Comparison of ENCODE assay signal across 1 fruit fly cellular context in genomic region chr3L:9455819-9456388, dm6.
TF ChIP-seq lines count a peak whose summit lies in the region.

TSS of gene phol (minus strand) at chr3L:9456281.
TSS of gene CG3552 (plus strand) at chr3L:9456318.

TF ChIP-seq in whole organism, embryonic, 481 proteins besides CTCF, POLR2A, EP300 and RAD21 (continued from another document and continues in another):
- TF ChIP-seq Abd-B (GFP tag; optimal IDR thresholded peaks at IDR 0.05; lab: Kevin White, UChicago) (peak; percentile 18), Sin3A (optimal IDR thresholded peaks at IDR 0.05; lab: Kevin White, UChicago) (peak; percentile 84), CG2116 (GFP tag; optimal IDR thresholded peaks at IDR 0.05; lab: Kevin White, UChicago) (peak; percentile 98), slbo (GFP tag; IDR thresholded peaks at IDR 0.05; lab: Robert Waterston, UW) (no peak), CG9727 (GFP tag; optimal IDR thresholded peaks at IDR 0.05; lab: Kevin White, UChicago) (peak; percentile 33), CG10543 (GFP tag; optimal IDR thresholded peaks at IDR 0.05; lab: Kevin White, UChicago) (peak; percentile 45), row (GFP tag; IDR thresholded peaks at IDR 0.05; lab: Robert Waterston, UW) (peak; percentile 35; the same call in 1 of the 3 replicates), ci (GFP tag; IDR thresholded peaks at IDR 0.05; lab: Robert Waterston, UW) (peak; percentile 30; the same call in 1 of the 3 replicates), CG30020 (tag; optimal IDR thresholded peaks at IDR 0.05; lab: Kevin White, UChicago) (peak; percentile 59), Hr51 (GFP tag; optimal IDR thresholded peaks at IDR 0.05; lab: Kevin White, UChicago) (no peak), NC2α (GFP tag; optimal IDR thresholded peaks at IDR 0.05; lab: Kevin White, UChicago) (no peak), HmgZ (tag; optimal IDR thresholded peaks at IDR 0.05; lab: Kevin White, UChicago) (peak; percentile 3), CG16813 (GFP tag; IDR thresholded peaks at IDR 0.05; lab: Robert Waterston, UW; ENCODE audit: partially characterized antibody) (peak; percentile 53; the same call in 2 of the 3 replicates), Dref (GFP tag; IDR thresholded peaks at IDR 0.05; lab: Robert Waterston, UW) (peak; percentile 64), nom (GFP tag; optimal IDR thresholded peaks at IDR 0.05; lab: Kevin White, UChicago) (no peak), sens (GFP tag; lab: Kevin White, UChicago) (peak; percentile 64), CG4730 (GFP tag; IDR thresholded peaks at IDR 0.05; lab: Robert Waterston, UW) (no peak), CG13424 (tag; optimal IDR thresholded peaks at IDR 0.05; lab: Kevin White, UChicago) (peak; percentile 10), phol (tag; optimal IDR thresholded peaks at IDR 0.05; lab: Kevin White, UChicago) (peak; percentile 87), Pdp1 (GFP tag; optimal IDR thresholded peaks at IDR 0.05; lab: Kevin White, UChicago) (peak in 1 of 2 experiments; percentile 31), CG14860 (GFP tag; IDR thresholded peaks at IDR 0.05; lab: Robert Waterston, UW; ENCODE audit: partially characterized antibody) (peak; percentile 52; the same call in 2 of the 3 replicates), fd3F (GFP tag; optimal IDR thresholded peaks at IDR 0.05; lab: Kevin White, UChicago) (no peak), CG11504 (tag; optimal IDR thresholded peaks at IDR 0.05; lab: Kevin White, UChicago) (peak; percentile 16), CG16863 (GFP tag; optimal IDR thresholded peaks at IDR 0.05; lab: Kevin White, UChicago) (no peak), pzg (GFP tag; optimal IDR thresholded peaks at IDR 0.05; lab: Kevin White, UChicago) (peak; percentile 57), CG9817 (tag; optimal IDR thresholded peaks at IDR 0.05; lab: Kevin White, UChicago) (no peak), lilli (GFP tag; optimal IDR thresholded peaks at IDR 0.05; lab: Kevin White, UChicago) (peak; percentile 24), Taf1 (GFP tag; IDR thresholded peaks at IDR 0.05; lab: Robert Waterston, UW) (0 out of 2 replicates have a peak, but pooled peaks have one; percentile 26), Sry-β (GFP tag; optimal IDR thresholded peaks at IDR 0.05; lab: Kevin White, UChicago) (peak; percentile 42), sd (tag; optimal IDR thresholded peaks at IDR 0.05; lab: Kevin White, UChicago) (peak; percentile 51), CG15073 (GFP tag; optimal IDR thresholded peaks at IDR 0.05; lab: Kevin White, UChicago) (no peak), MBD-R2 (GFP tag; IDR thresholded peaks at IDR 0.05; lab: Robert Waterston, UW) (peak; percentile 66), CG13296 (GFP tag; optimal IDR thresholded peaks at IDR 0.05; lab: Kevin White, UChicago) (peak; percentile 9), CG43689 (GFP tag; IDR thresholded peaks at IDR 0.05; lab: Robert Waterston, UW) (no peak), gfzf (GFP tag; optimal IDR thresholded peaks at IDR 0.05; lab: Kevin White, UChicago) (peak; percentile 51), CG10979 (tag; optimal IDR thresholded peaks at IDR 0.05; lab: Kevin White, UChicago) (peak; percentile 7), CG13894 (tag; optimal IDR thresholded peaks at IDR 0.05; lab: Kevin White, UChicago) (peak; percentile 22), CG7987 (GFP tag; optimal IDR thresholded peaks at IDR 0.05; lab: Kevin White, UChicago) (no peak), CG11456 (GFP tag; IDR thresholded peaks at IDR 0.05; lab: Robert Waterston, UW) (no peak), kni (GFP tag; optimal IDR thresholded peaks at IDR 0.05; lab: Kevin White, UChicago) (no peak), inv (GFP tag; IDR thresholded peaks at IDR 0.05; lab: Robert Waterston, UW; ENCODE audit: partially characterized antibody) (peak; percentile 39), CG32767 (GFP tag; IDR thresholded peaks at IDR 0.05; lab: Robert Waterston, UW) (peak; percentile 78), CoRest (tag; optimal IDR thresholded peaks at IDR 0.05; lab: Kevin White, UChicago) (peak; percentile 24), YL-1 (GFP tag; optimal IDR thresholded peaks at IDR 0.05; lab: Kevin White, UChicago) (peak; percentile 79), CG6791 (GFP tag; IDR thresholded peaks at IDR 0.05; lab: Robert Waterston, UW; ENCODE audit: partially characterized antibody) (peak; percentile 27; the same call in 2 of the 3 replicates), dmrt11E (tag; optimal IDR thresholded peaks at IDR 0.05; lab: Kevin White, UChicago) (no peak), Med (GFP tag; lab: Kevin White, UChicago) (peak; percentile 82), Ets97D (GFP tag; optimal IDR thresholded peaks at IDR 0.05; lab: Kevin White, UChicago) (peak; percentile 41), tap (tag; optimal IDR thresholded peaks at IDR 0.05; lab: Kevin White, UChicago) (no peak), CG10654 (GFP tag; optimal IDR thresholded peaks at IDR 0.05; lab: Kevin White, UChicago) (no peak), da (GFP tag; optimal IDR thresholded peaks at IDR 0.05; lab: Kevin White, UChicago) (no peak), CG18262 (tag; optimal IDR thresholded peaks at IDR 0.05; lab: Kevin White, UChicago) (peak; percentile 13), CG4617 (GFP tag; optimal IDR thresholded peaks at IDR 0.05; lab: Kevin White, UChicago; ENCODE audit: borderline replicate concordance) (peak; percentile 92), ara (GFP tag; IDR thresholded peaks at IDR 0.05; lab: Robert Waterston, UW) (no peak), chinmo (GFP tag; IDR thresholded peaks at IDR 0.05; lab: Robert Waterston, UW; ENCODE audit: partially characterized antibody) (0 out of 4 replicates have a peak, but pooled peaks have one; percentile 36), Hmr (GFP tag; optimal IDR thresholded peaks at IDR 0.05; lab: Kevin White, UChicago) (no peak), E2f2 (GFP tag; IDR thresholded peaks at IDR 0.05; lab: Robert Waterston, UW) (peak; percentile 66), CG10267 (tag; optimal IDR thresholded peaks at IDR 0.05; lab: Kevin White, UChicago) (peak; percentile 48), Adf1 (GFP tag; IDR thresholded peaks at IDR 0.05; lab: Robert Waterston, UW) (peak; percentile 48), CG34422 (GFP tag; IDR thresholded peaks at IDR 0.05; lab: Robert Waterston, UW) (peak; percentile 81), Dip2 (GFP tag; IDR thresholded peaks at IDR 0.05; lab: Robert Waterston, UW) (no peak), E2f1 (GFP tag; IDR thresholded peaks at IDR 0.05; lab: Robert Waterston, UW) (no peak), bbx (GFP tag; IDR thresholded peaks at IDR 0.05; lab: Robert Waterston, UW; ENCODE audit: partially characterized antibody) (0 out of 2 replicates have a peak, but pooled peaks have one; percentile 27), sug (tag; optimal IDR thresholded peaks at IDR 0.05; lab: Kevin White, UChicago) (peak; percentile 29), CG17186 (GFP tag; optimal IDR thresholded peaks at IDR 0.05; lab: Kevin White, UChicago) (peak; percentile 97), CG5245 (GFP tag; optimal IDR thresholded peaks at IDR 0.05; lab: Kevin White, UChicago) (peak; percentile 98), HLH3B (GFP tag; IDR thresholded peaks at IDR 0.05; lab: Robert Waterston, UW) (no peak), CG12769 (tag; optimal IDR thresholded peaks at IDR 0.05; lab: Kevin White, UChicago) (peak; percentile 10), CG12391 (tag; optimal IDR thresholded peaks at IDR 0.05; lab: Kevin White, UChicago) (peak; percentile 34), unc-4 (GFP tag; IDR thresholded peaks at IDR 0.05; lab: Robert Waterston, UW; ENCODE audit: partially characterized antibody) (peak; percentile 43), PHDP (tag; optimal IDR thresholded peaks at IDR 0.05; lab: Kevin White, UChicago) (peak; percentile 7), insv (GFP tag; optimal IDR thresholded peaks at IDR 0.05; lab: Kevin White, UChicago) (peak in 1 of 2 experiments; percentile 17), CG34376 (GFP tag; optimal IDR thresholded peaks at IDR 0.05; lab: Kevin White, UChicago) (peak; percentile 5), CG34224 (GFP tag; IDR thresholded peaks at IDR 0.05; lab: Robert Waterston, UW; ENCODE audit: partially characterized antibody) (0 out of 3 replicates have a peak, but pooled peaks have one; percentile 41), CG1603 (tag; optimal IDR thresholded peaks at IDR 0.05; lab: Kevin White, UChicago) (peak; percentile 73), CG13287 (GFP tag; IDR thresholded peaks at IDR 0.05; lab: Robert Waterston, UW; ENCODE audit: partially characterized antibody) (peak; percentile 31; the same call in 1 of the 2 replicates), Doc3 (GFP tag; IDR thresholded peaks at IDR 0.05; lab: Robert Waterston, UW; ENCODE audit: partially characterized antibody) (0 out of 3 replicates have a peak, but pooled peaks have one; percentile 46), gem (tag; optimal IDR thresholded peaks at IDR 0.05; lab: Kevin White, UChicago) (peak; percentile 33), ewg (GFP tag; optimal IDR thresholded peaks at IDR 0.05; lab: Kevin White, UChicago) (peak; percentile 66), Atf-2 (GFP tag; optimal IDR thresholded peaks at IDR 0.05; lab: Kevin White, UChicago) (peak; percentile 4), dan (GFP tag; IDR thresholded peaks at IDR 0.05; lab: Robert Waterston, UW) (no peak), CG13624 (GFP tag; optimal IDR thresholded peaks at IDR 0.05; lab: Kevin White, UChicago) (peak; percentile 88), CG1792 (GFP tag; optimal IDR thresholded peaks at IDR 0.05; lab: Kevin White, UChicago) (no peak), cg (GFP tag; optimal IDR thresholded peaks at IDR 0.05; lab: Kevin White, UChicago) (peak; percentile 85), CG2678 (tag; optimal IDR thresholded peaks at IDR 0.05; lab: Kevin White, UChicago) (peak; percentile 2), trem (tag; optimal IDR thresholded peaks at IDR 0.05; lab: Kevin White, UChicago) (peak; percentile 63), bcd (GFP tag; optimal IDR thresholded peaks at IDR 0.05; lab: Kevin White, UChicago) (peak; percentile 24), crol (GFP tag; IDR thresholded peaks at IDR 0.05; lab: Robert Waterston, UW) (peak; percentile 25; the same call in 1 of the 2 replicates), MESR4 (GFP tag; optimal IDR thresholded peaks at IDR 0.05; lab: Kevin White, UChicago) (peak; percentile 88), sqz (GFP tag; optimal IDR thresholded peaks at IDR 0.05; lab: Kevin White, UChicago) (no peak), knrl (GFP tag; IDR thresholded peaks at IDR 0.05; lab: Robert Waterston, UW; ENCODE audit: partially characterized antibody) (0 out of 3 replicates have a peak, but pooled peaks have one; percentile 37), Hand (GFP tag; optimal IDR thresholded peaks at IDR 0.05; lab: Kevin White, UChicago) (peak; percentile 6), Neu2 (GFP tag; optimal IDR thresholded peaks at IDR 0.05; lab: Kevin White, UChicago; ENCODE audit: borderline replicate concordance) (peak; percentile 17), fu2 (GFP tag; optimal IDR thresholded peaks at IDR 0.05; lab: Kevin White, UChicago) (peak; percentile 18), chn (GFP tag; optimal IDR thresholded peaks at IDR 0.05; lab: Kevin White, UChicago) (no peak), CG9876 (GFP tag; optimal IDR thresholded peaks at IDR 0.05; lab: Kevin White, UChicago) (no peak), CG17385 (GFP tag; optimal IDR thresholded peaks at IDR 0.05; lab: Kevin White, UChicago) (peak; percentile 29), tll (GFP tag; optimal IDR thresholded peaks at IDR 0.05; lab: Kevin White, UChicago) (peak in 1 of 2 experiments; percentile 13), CG2120 (GFP tag; optimal IDR thresholded peaks at IDR 0.05; lab: Kevin White, UChicago) (peak; percentile 40), CG14710 (tag; optimal IDR thresholded peaks at IDR 0.05; lab: Kevin White, UChicago) (peak; percentile 46), CG9932 (GFP tag; IDR thresholded peaks at IDR 0.05; lab: Robert Waterston, UW) (no peak), Opbp (GFP tag; IDR thresholded peaks at IDR 0.05; lab: Robert Waterston, UW; ENCODE audit: partially characterized antibody) (0 out of 3 replicates have a peak, but pooled peaks have one; percentile 38), CG8924 (tag; optimal IDR thresholded peaks at IDR 0.05; lab: Kevin White, UChicago) (peak; percentile 51), CG15479 (GFP tag; optimal IDR thresholded peaks at IDR 0.05; lab: Kevin White, UChicago) (peak; percentile 83), Sry-δ (GFP tag; optimal IDR thresholded peaks at IDR 0.05; lab: Kevin White, UChicago) (peak; percentile 62), CkIIα-i1 (GFP tag; IDR thresholded peaks at IDR 0.05; lab: Robert Waterston, UW) (no peak), stwl (tag; optimal IDR thresholded peaks at IDR 0.05; lab: Kevin White, UChicago) (peak; percentile 64), CG17829 (tag; optimal IDR thresholded peaks at IDR 0.05; lab: Kevin White, UChicago) (peak; percentile 35), Nf-YC (tag; optimal IDR thresholded peaks at IDR 0.05; lab: Kevin White, UChicago) (peak; percentile 43), eyg (GFP tag; optimal IDR thresholded peaks at IDR 0.05; lab: Kevin White, UChicago) (no peak), abd-A (tag; optimal IDR thresholded peaks at IDR 0.05; lab: Kevin White, UChicago) (peak; percentile 61), CG9437 (GFP tag; optimal IDR thresholded peaks at IDR 0.05; lab: Kevin White, UChicago) (peak; percentile 29), Trl (optimal IDR thresholded peaks at IDR 0.05; lab: Kevin White, UChicago) (peak in 1 of 2 experiments; percentile 10), Trl (GFP tag; optimal IDR thresholded peaks at IDR 0.05; lab: Kevin White, UChicago) (no peak), Oaz (GFP tag; IDR thresholded peaks at IDR 0.05; lab: Robert Waterston, UW) (no peak), Bgb (GFP tag; IDR thresholded peaks at IDR 0.05; lab: Robert Waterston, UW; ENCODE audit: partially characterized antibody) (peak; percentile 30; the same call in 1 of the 2 replicates), CHES-1-like (GFP tag; optimal IDR thresholded peaks at IDR 0.05; lab: Kevin White, UChicago) (peak; percentile 17), CG17361 (GFP tag; IDR thresholded peaks at IDR 0.05; lab: Robert Waterston, UW) (0 out of 3 replicates have a peak, but pooled peaks have one; percentile 42), dm (GFP tag; optimal IDR thresholded peaks at IDR 0.05; lab: Kevin White, UChicago) (peak; percentile 68), CG8478 (optimal IDR thresholded peaks at IDR 0.05; lab: Kevin White, UChicago) (peak; percentile 9), CG15514 (GFP tag; optimal IDR thresholded peaks at IDR 0.05; lab: Kevin White, UChicago) (peak; percentile 54), vfl (GFP tag; optimal IDR thresholded peaks at IDR 0.05; lab: Kevin White, UChicago) (peak; percentile 18), CG9797 (GFP tag; optimal IDR thresholded peaks at IDR 0.05; lab: Kevin White, UChicago) (peak; percentile 44), Nf-YB (GFP tag; optimal IDR thresholded peaks at IDR 0.05; lab: Kevin White, UChicago) (no peak), vvl (GFP tag; IDR thresholded peaks at IDR 0.05; lab: Robert Waterston, UW) (no peak), psq (GFP tag; optimal IDR thresholded peaks at IDR 0.05; lab: Kevin White, UChicago) (no peak)
